Fruit fly (Drosophila melanogaster) whole organism, adult: ENCODE measurements around the gene CG9547.

Source experiments
- CG11617 ChIP-seq: fragments of 200-800 bp; sonication (Bioruptor generic); optimal IDR thresholded peaks from 2 replicates; lab custom pipeline; 2017; ENCODE audit warnings: mild to moderate bottlenecking, missing biosample characterization, missing genetic modification reagents, missing genetic modification characterization
- CG12768 ChIP-seq: fragments of 200-800 bp; sonication (Bioruptor generic); optimal IDR thresholded peaks from 2 replicates; lab custom pipeline; 2017; ENCODE audit warnings: missing biosample characterization, missing genetic modification characterization, mild to moderate bottlenecking, moderate library complexity, missing genetic modification reagents
- CG14711 ChIP-seq: fragments of 200-800 bp; sonication (Bioruptor generic); optimal IDR thresholded peaks from 2 replicates; lab custom pipeline; 2018; ENCODE audit warnings: missing biosample characterization, mild to moderate bottlenecking, missing genetic modification characterization, moderate library complexity
- CG1620 ChIP-seq: fragments of 200-800 bp; sonication (Bioruptor generic); optimal IDR thresholded peaks from 2 replicates; lab custom pipeline; 2016; ENCODE audit warnings: missing biosample characterization, missing genetic modification characterization
- CG33017 ChIP-seq: fragments of 200-800 bp; sonication (Bioruptor generic); optimal IDR thresholded peaks from 2 replicates; lab custom pipeline; 2018; ENCODE audit warnings: missing biosample characterization, mild to moderate bottlenecking, missing genetic modification characterization, moderate library complexity
- CG5204 ChIP-seq: fragments of 200-800 bp; sonication (Bioruptor generic); optimal IDR thresholded peaks from 2 replicates; lab custom pipeline; 2016; ENCODE audit warnings: missing biosample characterization, missing genetic modification characterization
- CG7045 ChIP-seq: fragments of 200-800 bp; sonication (Bioruptor generic); optimal IDR thresholded peaks from 2 replicates; lab custom pipeline; 2017; ENCODE audit warnings: missing biosample characterization, mild to moderate bottlenecking, missing genetic modification characterization
- CG7101 ChIP-seq: fragments of 200-800 bp; sonication (Bioruptor generic); optimal IDR thresholded peaks from 2 replicates; lab custom pipeline; 2018; ENCODE audit warnings: missing biosample characterization, mild to moderate bottlenecking, missing genetic modification characterization, moderate library complexity
- Clk ChIP-seq: fragments of 200-800 bp; sonication (Bioruptor generic); optimal IDR thresholded peaks from 2 replicates; lab custom pipeline; 2017; ENCODE audit warnings: missing biosample characterization, missing genetic modification characterization
- Crg-1 ChIP-seq: fragments of 200-800 bp; sonication (Bioruptor generic); optimal IDR thresholded peaks from 2 replicates; lab custom pipeline; 2016; ENCODE audit warnings: missing biosample characterization, missing genetic modification characterization
- Hr96 ChIP-seq: fragments of 200-800 bp; sonication (Bioruptor generic); optimal IDR thresholded peaks from 2 replicates; lab custom pipeline; 2016; ENCODE audit warnings: missing biosample characterization, missing genetic modification characterization
- Mnt ChIP-seq: fragments of 200-800 bp; sonication (Bioruptor generic); optimal IDR thresholded peaks from 2 replicates; lab custom pipeline; 2016; ENCODE audit warnings: missing biosample characterization, mild to moderate bottlenecking, missing genetic modification characterization
- bab1 ChIP-seq: fragments of 200-800 bp; sonication (Bioruptor generic); optimal IDR thresholded peaks from 3 replicates; lab custom pipeline; 2019; ENCODE audit warnings: missing biosample characterization, mild to moderate bottlenecking, missing genetic modification characterization, moderate library complexity
- cic ChIP-seq: fragments of 200-800 bp; sonication (Bioruptor generic); optimal IDR thresholded peaks from 2 replicates; lab custom pipeline; 2017; ENCODE audit warnings: missing biosample characterization, mild to moderate bottlenecking, missing genetic modification characterization, moderate library complexity
- cnc ChIP-seq, 2 experiments: fragments of >200 bp; optimal IDR thresholded peaks; 2 replicates each; lab custom pipeline; 2017
- kay ChIP-seq: fragments of 200-800 bp; sonication (Bioruptor generic); peaks from one replicate; lab custom pipeline; 2016; ENCODE audit warnings: missing biosample characterization, missing genetic modification characterization, borderline replicate concordance
- ovo ChIP-seq: fragments of 200-800 bp; sonication (Bioruptor generic); optimal IDR thresholded peaks from 2 replicates; lab custom pipeline; 2016; ENCODE audit warnings: missing biosample characterization, missing genetic modification characterization
- pad ChIP-seq: fragments of 200-800 bp; sonication (Bioruptor generic); optimal IDR thresholded peaks from 3 replicates; lab custom pipeline; 2017; ENCODE audit warnings: missing biosample characterization, missing genetic modification characterization, mild to moderate bottlenecking, moderate library complexity, missing genetic modification reagents
- tj ChIP-seq: fragments of 200-800 bp; sonication (Bioruptor generic); optimal IDR thresholded peaks from 3 replicates; lab custom pipeline; 2017; ENCODE audit warnings: missing biosample characterization, mild to moderate bottlenecking, missing genetic modification characterization, moderate library complexity
- toe ChIP-seq: fragments of 200-800 bp; sonication (Bioruptor generic); optimal IDR thresholded peaks from 2 replicates; lab custom pipeline; 2016; ENCODE audit warnings: missing biosample characterization, missing genetic modification characterization

The CG9547 gene

DNA sequence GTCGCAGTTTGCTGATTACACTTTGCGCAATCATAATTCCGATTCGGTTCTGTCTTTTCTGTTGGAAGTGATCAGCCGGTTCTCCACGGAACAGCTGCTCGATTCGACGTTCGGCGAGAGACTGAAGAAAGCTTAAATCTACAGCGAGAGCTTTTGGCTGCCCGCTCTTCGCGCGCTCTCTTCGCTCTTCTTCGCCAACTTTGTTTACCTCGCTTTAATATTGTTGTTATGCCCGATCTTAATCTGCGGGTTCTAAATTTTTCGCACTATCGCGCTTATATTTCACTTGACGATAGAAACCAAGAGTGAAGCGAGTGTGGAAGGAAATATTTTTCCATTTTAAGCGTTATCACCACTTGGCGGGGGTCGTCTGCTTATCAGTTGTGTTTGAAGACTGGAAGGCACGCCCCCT lies at the start of gene CG9547:
TSS of gene CG9547 (minus strand) at position 128 of the 412 bp plus-strand sequence.
- no peak for TF ChIP-seq cnc (optimal IDR thresholded peaks at IDR 0.05; lab: Kevin White, UChicago)
- TF ChIP-seq ovo = no peak
- TF ChIP-seq CG7101 (tag; lab: Kevin White, UChicago) = peak; percentile 69
- peak; percentile 44 for TF ChIP-seq Crg-1 (GFP tag; lab: Kevin White, UChicago)
- TF ChIP-seq toe = no peak
- TF ChIP-seq CG5204 (GFP tag; lab: Kevin White, UChicago) = no peak
- peak; percentile 24 for TF ChIP-seq CG7045 (GFP tag; lab: Kevin White, UChicago)
- TF ChIP-seq CG33017 (tag; lab: Kevin White, UChicago) = peak; percentile 79
- no peak for TF ChIP-seq Clk (GFP tag; lab: Kevin White, UChicago)
- TF ChIP-seq CG11617 = peak; percentile 48
- TF ChIP-seq bab1 (GFP tag; lab: Kevin White, UChicago) = peak; percentile 68
- TF ChIP-seq CG1620 = no peak
- TF ChIP-seq tj (GFP tag; lab: Kevin White, UChicago) = peak; percentile 36
- peak; percentile 93 for TF ChIP-seq cic (GFP tag; lab: Kevin White, UChicago)
- peak; percentile 48 for TF ChIP-seq Mnt (GFP tag; lab: Kevin White, UChicago)
- no peak for TF ChIP-seq kay (GFP tag; lab: Kevin White, UChicago)
- TF ChIP-seq Hr96 (GFP tag; lab: Kevin White, UChicago) = no peak
- peak; percentile 87 for TF ChIP-seq CG12768 (GFP tag; lab: Kevin White, UChicago)
- TF ChIP-seq CG14711 (tag; lab: Kevin White, UChicago) = no peak
- peak; percentile 9 for TF ChIP-seq pad

- TF ChIP-seq CG5204 (GFP tag; lab: Kevin White, UChicago) (no peak), Clk (GFP tag; lab: Kevin White, UChicago) (no peak), CG1620 (no peak), CG14711 (tag; lab: Kevin White, UChicago) (no peak), CG12768 (GFP tag; lab: Kevin White, UChicago) (no peak), Hr96 (GFP tag; lab: Kevin White, UChicago) (no peak), cnc (optimal IDR thresholded peaks at IDR 0.05; lab: Kevin White, UChicago) (no peak), tj (GFP tag; lab: Kevin White, UChicago) (no peak)
Observed at dm6 chr2L:6539623-6540381, 45.5 kb upstream of the CG9547 start.

DNA sequence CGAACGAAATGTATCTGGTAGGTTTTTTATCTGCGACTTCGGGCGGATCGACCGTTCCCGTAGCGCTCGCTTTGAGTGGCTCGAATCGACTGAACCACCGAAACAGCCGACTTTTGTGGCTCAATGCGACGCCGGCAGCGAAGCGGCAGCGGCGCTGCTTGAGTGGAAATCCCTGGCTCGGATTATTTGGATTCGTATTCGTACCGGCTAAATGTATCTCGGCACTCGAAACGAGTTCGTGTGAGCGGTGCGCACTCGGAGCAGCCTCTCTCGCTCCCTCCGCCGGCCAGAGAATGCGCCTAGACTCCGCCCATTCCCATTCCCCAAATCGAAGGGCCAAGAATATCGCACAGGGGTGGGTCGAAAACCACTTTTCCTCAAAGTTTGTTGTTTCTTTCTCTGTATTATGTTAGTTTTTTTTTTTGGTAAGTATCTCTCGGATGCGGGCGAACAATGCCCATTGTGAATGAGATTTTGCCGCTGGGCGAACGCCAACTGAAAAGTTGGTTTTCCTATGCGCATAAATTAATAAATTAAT lies 41.8 kb upstream of the CG9547 start:
- no peak for TF ChIP-seq CG33017 (tag; lab: Kevin White, UChicago)
- no peak for TF ChIP-seq cnc (optimal IDR thresholded peaks at IDR 0.05; lab: Kevin White, UChicago)
- no peak for TF ChIP-seq CG7101 (tag; lab: Kevin White, UChicago)
- peak; percentile 30 for TF ChIP-seq tj (GFP tag; lab: Kevin White, UChicago)
- no peak for TF ChIP-seq toe
- TF ChIP-seq Crg-1 (GFP tag; lab: Kevin White, UChicago) = no peak
- TF ChIP-seq CG5204 (GFP tag; lab: Kevin White, UChicago) = no peak

- TF ChIP-seq Crg-1 (GFP tag; lab: Kevin White, UChicago) (no peak), CG7101 (tag; lab: Kevin White, UChicago) (no peak), CG14711 (tag; lab: Kevin White, UChicago) (no peak), Clk (GFP tag; lab: Kevin White, UChicago) (no peak), toe (no peak), CG7045 (GFP tag; lab: Kevin White, UChicago) (no peak), tj (GFP tag; lab: Kevin White, UChicago) (no peak), CG33017 (tag; lab: Kevin White, UChicago) (no peak), CG5204 (GFP tag; lab: Kevin White, UChicago) (no peak), CG1620 (no peak), cnc (optimal IDR thresholded peaks at IDR 0.05; lab: Kevin White, UChicago) (no peak)
Observed at dm6 chr2L:6534125-6534815, 39.9 kb upstream of the CG9547 start.

- TF ChIP-seq CG5204 (GFP tag; lab: Kevin White, UChicago) = no peak
- TF ChIP-seq cic (GFP tag; lab: Kevin White, UChicago) = no peak
- no peak for TF ChIP-seq Mnt (GFP tag; lab: Kevin White, UChicago)
- no peak for TF ChIP-seq CG11617
- no peak for TF ChIP-seq ovo
- no peak for TF ChIP-seq CG7045 (GFP tag; lab: Kevin White, UChicago)
- TF ChIP-seq Clk (GFP tag; lab: Kevin White, UChicago) = no peak
- TF ChIP-seq pad = no peak
- TF ChIP-seq cnc (optimal IDR thresholded peaks at IDR 0.05; lab: Kevin White, UChicago) = no peak
Observed at dm6 chr2L:6533719-6534118, 39.4 kb upstream of the CG9547 start.

- TF ChIP-seq tj (GFP tag; lab: Kevin White, UChicago) (peak; percentile 97), CG7045 (GFP tag; lab: Kevin White, UChicago) (no peak)
Observed at dm6 chr2L:6532977-6533376, 38.6 kb upstream of the CG9547 start.
